Worm (Caenorhabditis elegans): Measurements from ENCODE around the gene R11E3.1.

R11E3.1 gene

ce11 chrIV:4809397-4809796, 19.9 kb downstream of the R11E3.1 start, which contains the start of gene ubxn-6:
Gene ubxn-6 (minus strand): TSS chrIV:4809497.
- TF ChIP-seq egl-27 (tag; optimal IDR thresholded peaks at IDR 0.05) = no peak
- TF ChIP-seq nhr-11 (tag; optimal IDR thresholded peaks at IDR 0.05) = no peak
- TF ChIP-seq nhr-25 (tag; optimal IDR thresholded peaks at IDR 0.05) = no peak
- TF ChIP-seq unc-62 (GFP tag; optimal IDR thresholded peaks at IDR 0.05) = no peak
- TF ChIP-seq fkh-2 (tag; optimal IDR thresholded peaks at IDR 0.05) = no peak
- no peak for TF ChIP-seq ceh-9 (tag; optimal IDR thresholded peaks at IDR 0.05)
- TF ChIP-seq skn-1 (tag; optimal IDR thresholded peaks at IDR 0.05) = no peak
- TF ChIP-seq pqm-1 (tag; optimal IDR thresholded peaks at IDR 0.05) = no peak
- TF ChIP-seq lin-15B (tag; optimal IDR thresholded peaks at IDR 0.05) = no peak

- no peak for TF ChIP-seq pha-4 (tag; optimal IDR thresholded peaks at IDR 0.05)
- no peak for TF ChIP-seq nhr-12 (tag; optimal IDR thresholded peaks at IDR 0.05)
- TF ChIP-seq hmg-11 (tag; optimal IDR thresholded peaks at IDR 0.05) = no peak
- no peak for TF ChIP-seq daf-12 (tag; optimal IDR thresholded peaks at IDR 0.05)
Observed at ce11 chrIV:4809813-4810212, 20.3 kb downstream of the R11E3.1 start, which contains the start of gene H06H21.37. Gene H06H21.37 (minus strand): TSS chrIV:4809974.

ce11 chrIV:4810377-4810984, 20.9 kb downstream of the R11E3.1 start, which contains the start of gene eif-1.A:
Gene eif-1.A (plus strand): TSS chrIV:4810934.
- TF ChIP-seq eor-1 (tag; optimal IDR thresholded peaks at IDR 0.05) = no peak
- peak; percentile 11 for TF ChIP-seq elt-2 (tag; optimal IDR thresholded peaks at IDR 0.05)
- TF ChIP-seq lin-15B (tag; optimal IDR thresholded peaks at IDR 0.05) = peak; percentile 74
- TF ChIP-seq pqm-1 (tag; optimal IDR thresholded peaks at IDR 0.05) = peak; percentile 8
- TF ChIP-seq nhr-43 (tag; optimal IDR thresholded peaks at IDR 0.05; ENCODE audit: poor library complexity, severe bottlenecking) = peak; percentile 27
- TF ChIP-seq hmg-11 (tag; optimal IDR thresholded peaks at IDR 0.05) = peak; percentile 77
- peak; percentile 39 for TF ChIP-seq R02D3.7 (tag; optimal IDR thresholded peaks at IDR 0.05)
- peak; percentile 77 for TF ChIP-seq nfya-1 (tag; optimal IDR thresholded peaks at IDR 0.05; ENCODE audit: insufficient read depth)
- TF ChIP-seq elt-3 (tag; optimal IDR thresholded peaks at IDR 0.05) = no peak
- peak; percentile 72 for TF ChIP-seq lin-39 (tag; optimal IDR thresholded peaks at IDR 0.05)
- peak; percentile 79 for TF ChIP-seq snpc-4 (tag; optimal IDR thresholded peaks at IDR 0.05)
- TF ChIP-seq nhr-23 (tag; optimal IDR thresholded peaks at IDR 0.05) = peak; percentile 63
- TF ChIP-seq unc-39 (tag; optimal IDR thresholded peaks at IDR 0.05) = no peak
- no peak for TF ChIP-seq nhr-67 (tag; optimal IDR thresholded peaks at IDR 0.05)
- no peak for TF ChIP-seq nhr-237 (tag; optimal IDR thresholded peaks at IDR 0.05)
- no peak for TF ChIP-seq ama-1 (optimal IDR thresholded peaks at IDR 0.05)
- no peak for TF ChIP-seq ceh-9 (tag; optimal IDR thresholded peaks at IDR 0.05)
- TF ChIP-seq nhr-11 (tag; optimal IDR thresholded peaks at IDR 0.05) = no peak
- no peak for TF ChIP-seq ztf-4 (tag; optimal IDR thresholded peaks at IDR 0.05)
- TF ChIP-seq mdl-1 (tag; optimal IDR thresholded peaks at IDR 0.05) = no peak

- TF ChIP-seq ztf-11 (tag; optimal IDR thresholded peaks at IDR 0.05) = no peak
- no peak for TF ChIP-seq nhr-23 (tag; optimal IDR thresholded peaks at IDR 0.05)
- no peak for TF ChIP-seq fkh-2 (tag; optimal IDR thresholded peaks at IDR 0.05)
- TF ChIP-seq nhr-43 (tag; optimal IDR thresholded peaks at IDR 0.05; ENCODE audit: poor library complexity, severe bottlenecking) = no peak
- TF ChIP-seq lsy-12 (tag; optimal IDR thresholded peaks at IDR 0.05) = no peak
- TF ChIP-seq sea-2 (GFP tag; optimal IDR thresholded peaks at IDR 0.05) = no peak
- no peak for TF ChIP-seq pqm-1 (tag; optimal IDR thresholded peaks at IDR 0.05)
- no peak for TF ChIP-seq eor-1 (tag; optimal IDR thresholded peaks at IDR 0.05)
- no peak for TF ChIP-seq ztf-4 (tag; optimal IDR thresholded peaks at IDR 0.05)
- TF ChIP-seq nhr-76 (tag; optimal IDR thresholded peaks at IDR 0.05) = no peak
- no peak for TF ChIP-seq pha-4 (tag; optimal IDR thresholded peaks at IDR 0.05)
- TF ChIP-seq mml-1 (tag; optimal IDR thresholded peaks at IDR 0.05) = no peak
- no peak for TF ChIP-seq nhr-25 (tag; optimal IDR thresholded peaks at IDR 0.05)
- TF ChIP-seq R02D3.7 (tag; optimal IDR thresholded peaks at IDR 0.05) = no peak
- no peak for TF ChIP-seq egl-27 (tag; optimal IDR thresholded peaks at IDR 0.05)
- no peak for TF ChIP-seq nhr-11 (tag; optimal IDR thresholded peaks at IDR 0.05)
- TF ChIP-seq nhr-28 (tag; optimal IDR thresholded peaks at IDR 0.05) = no peak
- TF ChIP-seq mdl-1 (tag; optimal IDR thresholded peaks at IDR 0.05) = no peak
- TF ChIP-seq lin-15B (tag; optimal IDR thresholded peaks at IDR 0.05) = no peak
Observed at ce11 chrIV:4811863-4812262, 22.3 kb downstream of the R11E3.1 start, which contains the start of gene srw-95. Gene srw-95 (plus strand): TSS chrIV:4812075.

Data from whole organism, L3 larva.